Worm (Caenorhabditis elegans) whole organism, young adult: Measurements from ENCODE around the gene kat-1.

Experiments used
- C17E4.6 ChIP-seq: fragments of 200-800 bp; sonication (Bioruptor generic); IDR thresholded peaks from 2 replicates; pipeline ENCODE4 v1.3.6; 2022; ENCODE audit warnings: missing genetic modification reagents, missing genetic modification characterization, missing compliant biosample characterization
- D2030.7 ChIP-seq: fragments of 200-800 bp; sonication (Bioruptor generic); IDR thresholded peaks from 2 replicates; pipeline ENCODE4 v1.3.6; 2022; ENCODE audit warnings: missing genetic modification reagents, missing genetic modification characterization, missing compliant biosample characterization
- F23B12.7 ChIP-seq: sonication (generic microtip); optimal IDR thresholded peaks from 2 replicates; lab custom pipeline; 2017; ENCODE audit warnings: missing genetic modification characterization, mild to moderate bottlenecking, missing compliant biosample characterization, antibody characterized with exemption, moderate library complexity; ENCODE audit not compliant: insufficient read depth
- F33H1.4 ChIP-seq: fragments of 200-800 bp; sonication (Bioruptor generic); IDR thresholded peaks from 2 replicates; pipeline ENCODE4 v1.3.6; 2022; ENCODE audit warnings: missing genetic modification reagents, missing genetic modification characterization, missing compliant biosample characterization
- F39B2.1 ChIP-seq: fragments of 200-800 bp; sonication (Bioruptor generic); IDR thresholded peaks from 2 replicates; pipeline ENCODE4 v1.3.6; 2022; ENCODE audit warnings: missing genetic modification reagents, missing genetic modification characterization, missing compliant biosample characterization
- K12H6.12 ChIP-seq: fragments of 200-800 bp; sonication (Bioruptor generic); optimal IDR thresholded peaks from 2 replicates; lab custom pipeline; 2018; ENCODE audit warnings: mild to moderate bottlenecking, missing genetic modification characterization, missing compliant biosample characterization
- akir-1 ChIP-seq: fragments of 200-800 bp; sonication (Bioruptor generic); optimal IDR thresholded peaks from 2 replicates; lab custom pipeline; 2018; ENCODE audit warnings: mild to moderate bottlenecking, missing genetic modification characterization, moderate library complexity, missing compliant biosample characterization
- aptf-2 ChIP-seq: fragments of 200-800 bp; sonication (Bioruptor generic); conservative IDR thresholded peaks from 2 replicates; pipeline ENCODE4 v1.3.6; 2022; ENCODE audit warnings: missing genetic modification reagents, missing genetic modification characterization, missing compliant biosample characterization
- attf-5 ChIP-seq: fragments of 200-800 bp; sonication (Bioruptor generic); optimal IDR thresholded peaks from 2 replicates; lab custom pipeline; 2018; ENCODE audit warnings: mild to moderate bottlenecking, missing genetic modification characterization, missing compliant biosample characterization
- bed-2 ChIP-seq: fragments of 200-800 bp; sonication (Bioruptor generic); IDR thresholded peaks from 2 replicates; pipeline ENCODE4 v1.3.6; 2022; ENCODE audit warnings: missing genetic modification reagents, missing genetic modification characterization, missing compliant biosample characterization
- cebp-1 ChIP-seq, 2 experiments: fragments of 200-800 bp in 1 of 2; sonication (Bioruptor generic) in 1 of 2; sonication (generic microtip) in 1 of 2; IDR thresholded peaks in 1 of 2; optimal IDR thresholded peaks in 1 of 2; 2 replicates each; pipeline versions ENCODE4 v1.3.6 to Lab custom; 2017 to 2022; ENCODE audit warnings: missing compliant biosample characterization in 2 of 2, missing genetic modification characterization in 2 of 2, mild to moderate bottlenecking in 1 of 2, missing genetic modification reagents in 1 of 2, moderate library complexity in 1 of 2
- ceh-100 ChIP-seq: fragments of 200-800 bp; sonication (Bioruptor generic); IDR thresholded peaks from 2 replicates; pipeline ENCODE4 v1.3.6; 2022; ENCODE audit warnings: missing genetic modification reagents, missing genetic modification characterization, missing compliant biosample characterization
- ceh-27 ChIP-seq: fragments of 200-800 bp; sonication (Bioruptor generic); optimal IDR thresholded peaks from 2 replicates; lab custom pipeline; 2018; ENCODE audit warnings: mild to moderate bottlenecking, missing genetic modification characterization, moderate library complexity, missing compliant biosample characterization
- ceh-79 ChIP-seq: sonication (generic microtip); optimal IDR thresholded peaks from 2 replicates; lab custom pipeline; 2017; ENCODE audit warnings: mild to moderate bottlenecking, missing genetic modification characterization, missing compliant biosample characterization
- chd-7 ChIP-seq: sonication (generic microtip); optimal IDR thresholded peaks from 2 replicates; lab custom pipeline; 2016; ENCODE audit warnings: mild to moderate bottlenecking, missing genetic modification characterization, moderate library complexity, missing compliant biosample characterization
- dox-1 ChIP-seq: fragments of 200-800 bp; sonication (Bioruptor generic); IDR thresholded peaks from 2 replicates; pipeline ENCODE4 v1.3.6; 2022; ENCODE audit warnings: missing genetic modification reagents, missing genetic modification characterization, missing compliant biosample characterization
- dpff-1 ChIP-seq: sonication (generic microtip); optimal IDR thresholded peaks from 2 replicates; lab custom pipeline; 2017; ENCODE audit warnings: mild to moderate bottlenecking, missing genetic modification characterization, missing compliant biosample characterization
- efl-1 ChIP-seq: fragments of 150-350 bp; optimal IDR thresholded peaks from 2 replicates; lab custom pipeline; 2014; ENCODE audit warnings: missing biosample characterization, missing genetic modification reagents, missing genetic modification characterization
- ets-4 ChIP-seq: fragments of 200-800 bp; sonication (Bioruptor generic); optimal IDR thresholded peaks from 2 replicates; lab custom pipeline; 2018; ENCODE audit warnings: mild to moderate bottlenecking, missing genetic modification characterization, missing compliant biosample characterization
- lin-40 ChIP-seq: sonication (generic microtip); optimal IDR thresholded peaks from 2 replicates; lab custom pipeline; 2016; ENCODE audit warnings: missing genetic modification characterization, mild to moderate bottlenecking, missing compliant biosample characterization, missing genotype, missing genetic modification reagents
- lir-1 ChIP-seq: fragments of 200-800 bp; sonication (Bioruptor generic); conservative IDR thresholded peaks from 2 replicates; pipeline ENCODE4 v1.3.6; 2022; ENCODE audit warnings: missing genetic modification reagents, missing genetic modification characterization, missing compliant biosample characterization
- lsl-1 ChIP-seq: fragments of 200-800 bp; sonication (Bioruptor generic); optimal IDR thresholded peaks from 2 replicates; lab custom pipeline; 2018; ENCODE audit warnings: mild to moderate bottlenecking, missing genetic modification characterization, moderate library complexity, missing compliant biosample characterization
- lsy-27 ChIP-seq: sonication (generic microtip); optimal IDR thresholded peaks from 2 replicates; lab custom pipeline; 2017; ENCODE audit warnings: missing genetic modification characterization, mild to moderate bottlenecking, missing compliant biosample characterization, antibody characterized with exemption, missing genotype, borderline replicate concordance; ENCODE audit not compliant: insufficient read depth
- mcd-1 ChIP-seq: fragments of 200-800 bp; sonication (Bioruptor generic); IDR thresholded peaks from 2 replicates; pipeline ENCODE4 v1.3.6; 2022; ENCODE audit warnings: missing genetic modification reagents, missing genetic modification characterization, missing compliant biosample characterization
- mel-28 ChIP-seq: sonication (generic microtip); optimal IDR thresholded peaks from 2 replicates; lab custom pipeline; 2016; ENCODE audit warnings: borderline replicate concordance, mild to moderate bottlenecking, missing genetic modification characterization, missing compliant biosample characterization
- nfya-1 ChIP-seq: sonication (generic microtip); optimal IDR thresholded peaks from 2 replicates; lab custom pipeline; 2017; ENCODE audit warnings: antibody characterized with exemption, missing compliant biosample characterization, missing genetic modification characterization, borderline replicate concordance; ENCODE audit not compliant: insufficient read depth
- nhr-80 ChIP-seq: sonication (generic microtip); optimal IDR thresholded peaks from 2 replicates; lab custom pipeline; 2016; ENCODE audit warnings: missing genetic modification characterization, missing compliant biosample characterization
- nhr-90 ChIP-seq: sonication (generic microtip); optimal IDR thresholded peaks from 2 replicates; lab custom pipeline; 2016; ENCODE audit warnings: missing genotype, mild to moderate bottlenecking, missing genetic modification characterization, missing compliant biosample characterization
- pbrm-1 ChIP-seq: fragments of 200-800 bp; sonication (Bioruptor generic); IDR thresholded peaks from 2 replicates; pipeline ENCODE4 v1.3.6; 2022; ENCODE audit warnings: missing genetic modification reagents, missing genetic modification characterization, missing compliant biosample characterization
- repo-1 ChIP-seq: sonication (generic microtip); optimal IDR thresholded peaks from 2 replicates; lab custom pipeline; 2017; ENCODE audit warnings: mild to moderate bottlenecking, missing genetic modification characterization, missing compliant biosample characterization
- rpc-1 ChIP-seq, 2 experiments: fragments of 150-350 bp in 1 of 2; sonication (generic microtip) in 1 of 2; optimal IDR thresholded peaks; 2 replicates each; lab custom pipeline; 2014 to 2018; ENCODE audit warnings: missing biosample characterization in 1 of 2, missing genetic modification characterization in 1 of 2, missing genetic modification reagents in 1 of 2, missing genotype in 1 of 2
- sdz-38 ChIP-seq: sonication (generic microtip); optimal IDR thresholded peaks from 2 replicates; lab custom pipeline; 2016; ENCODE audit warnings: missing genotype, missing genetic modification characterization, missing compliant biosample characterization
- snpc-1.1 ChIP-seq: sonication (generic microtip); optimal IDR thresholded peaks from 2 replicates; lab custom pipeline; 2017; ENCODE audit warnings: missing genetic modification characterization, mild to moderate bottlenecking, missing compliant biosample characterization, antibody characterized with exemption, moderate library complexity, missing genotype, missing genetic modification reagents; ENCODE audit not compliant: insufficient read depth
- snpc-4 ChIP-seq, 5 experiments: fragments of 150-350 bp in 1 of 5; sonication (generic microtip) in 4 of 5; optimal IDR thresholded peaks; 2 replicates each; lab custom pipeline; 2014 to 2018; ENCODE audit warnings: missing genetic modification characterization in 5 of 5, missing biosample characterization in 3 of 5, antibody characterized with exemption in 2 of 5, mild to moderate bottlenecking in 2 of 5, missing compliant biosample characterization in 2 of 5, missing genotype in 2 of 5, moderate library complexity in 2 of 5, missing genetic modification reagents in 1 of 5
- somi-1 ChIP-seq: fragments of 200-800 bp; sonication (Bioruptor generic); optimal IDR thresholded peaks from 2 replicates; lab custom pipeline; 2018; ENCODE audit warnings: mild to moderate bottlenecking, missing genetic modification characterization, missing compliant biosample characterization
- sptf-2 ChIP-seq: fragments of 200-800 bp; sonication (Bioruptor generic); optimal IDR thresholded peaks from 2 replicates; lab custom pipeline; 2018; ENCODE audit warnings: mild to moderate bottlenecking, missing genetic modification characterization, missing compliant biosample characterization
- tbp1 ChIP-seq: fragments of 200-800 bp; sonication (Bioruptor generic); optimal IDR thresholded peaks from 2 replicates; lab custom pipeline; 2018; ENCODE audit warnings: mild to moderate bottlenecking, missing genetic modification characterization, missing compliant biosample characterization
- xnd-1 ChIP-seq: sonication (generic microtip); optimal IDR thresholded peaks from 2 replicates; lab custom pipeline; 2016; ENCODE audit warnings: missing genotype, missing genetic modification reagents, missing genetic modification characterization, missing compliant biosample characterization
- ztf-18 ChIP-seq: sonication (generic microtip); optimal IDR thresholded peaks from 2 replicates; lab custom pipeline; 2016; ENCODE audit warnings: missing genotype, mild to moderate bottlenecking, missing genetic modification characterization, missing compliant biosample characterization

Gene kat-1

ce11 chrII:7100838-7101237, 27.2 kb downstream of the kat-1 start, which contains the start of gene mmaa-1 (continued):
- TF ChIP-seq ceh-79 (no peak), cebp-1 (GFP tag; IDR thresholded peaks at IDR 0.05; lab: Robert Waterston, UW) (no peak), cebp-1 (tag; optimal IDR thresholded peaks at IDR 0.05; lab: Kevin White, UChicago) (no peak)
- TF ChIP-seq, all 124 proteins: peak for 17

DNA sequence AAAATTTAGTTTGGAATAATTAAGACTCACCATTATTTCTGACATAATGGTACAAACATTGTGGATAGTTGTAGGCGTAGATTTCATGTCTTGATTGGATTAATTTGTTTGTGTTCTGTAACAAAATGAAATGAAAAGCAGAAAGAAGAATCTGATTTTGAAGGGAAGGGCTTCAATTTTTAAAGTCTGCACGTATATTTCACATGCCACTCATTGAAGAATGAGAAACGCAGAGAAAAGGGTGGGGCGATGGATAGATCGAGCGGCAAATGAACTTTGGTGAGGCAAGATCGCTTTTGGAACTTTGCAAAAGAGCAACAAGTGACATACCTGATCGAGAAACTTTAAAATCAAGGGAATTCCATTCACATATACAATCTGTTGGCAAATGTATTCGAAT, 28.7 kb downstream of the kat-1 start:
- TF ChIP-seq nhr-80 (tag; lab: Kevin White, UChicago) (peak; percentile 30), ceh-100 (GFP tag; lab: Robert Waterston, UW) (no peak)
- TF ChIP-seq, all 124 proteins: peak for 1

- no peak for TF ChIP-seq nhr-90 (tag; lab: Kevin White, UChicago)
- TF ChIP-seq sdz-38 (tag; lab: Kevin White, UChicago) = no peak
- no peak for TF ChIP-seq attf-5
- TF ChIP-seq C17E4.6 = no peak
- no peak for TF ChIP-seq nfya-1 (tag; lab: Kevin White, UChicago)
- TF ChIP-seq chd-7 (tag; lab: Kevin White, UChicago) = no peak
- no peak for TF ChIP-seq lir-1 (GFP tag; lab: Robert Waterston, UW)
- no peak for TF ChIP-seq sptf-2 (GFP tag; lab: Kevin White, UChicago)
- TF ChIP-seq snpc-1.1 (tag; lab: Kevin White, UChicago) = no peak
- no peak for TF ChIP-seq akir-1 (GFP tag; lab: Kevin White, UChicago)
- TF ChIP-seq mel-28 (tag; lab: Kevin White, UChicago) = no peak
- TF ChIP-seq rpc-1 (optimal IDR thresholded peaks at IDR 0.05; lab: Kevin White, UChicago) = no peak
- TF ChIP-seq rpc-1 (tag; optimal IDR thresholded peaks at IDR 0.05; lab: Kevin White, UChicago) = no peak
- no peak for TF ChIP-seq D2030.7 (GFP tag; lab: Robert Waterston, UW)
- no peak for TF ChIP-seq bed-2
- no peak for TF ChIP-seq nhr-80 (tag; lab: Kevin White, UChicago)
- TF ChIP-seq ets-4 (GFP tag; lab: Kevin White, UChicago) = no peak
- TF ChIP-seq dpff-1 = no peak
- no peak for TF ChIP-seq F39B2.1
- TF ChIP-seq F33H1.4 (GFP tag; lab: Robert Waterston, UW) = no peak
- TF ChIP-seq, all 124 proteins: peak for 0
Measured at ce11 chrII:7103111-7103510, 29.5 kb downstream of the kat-1 start.

DNA sequence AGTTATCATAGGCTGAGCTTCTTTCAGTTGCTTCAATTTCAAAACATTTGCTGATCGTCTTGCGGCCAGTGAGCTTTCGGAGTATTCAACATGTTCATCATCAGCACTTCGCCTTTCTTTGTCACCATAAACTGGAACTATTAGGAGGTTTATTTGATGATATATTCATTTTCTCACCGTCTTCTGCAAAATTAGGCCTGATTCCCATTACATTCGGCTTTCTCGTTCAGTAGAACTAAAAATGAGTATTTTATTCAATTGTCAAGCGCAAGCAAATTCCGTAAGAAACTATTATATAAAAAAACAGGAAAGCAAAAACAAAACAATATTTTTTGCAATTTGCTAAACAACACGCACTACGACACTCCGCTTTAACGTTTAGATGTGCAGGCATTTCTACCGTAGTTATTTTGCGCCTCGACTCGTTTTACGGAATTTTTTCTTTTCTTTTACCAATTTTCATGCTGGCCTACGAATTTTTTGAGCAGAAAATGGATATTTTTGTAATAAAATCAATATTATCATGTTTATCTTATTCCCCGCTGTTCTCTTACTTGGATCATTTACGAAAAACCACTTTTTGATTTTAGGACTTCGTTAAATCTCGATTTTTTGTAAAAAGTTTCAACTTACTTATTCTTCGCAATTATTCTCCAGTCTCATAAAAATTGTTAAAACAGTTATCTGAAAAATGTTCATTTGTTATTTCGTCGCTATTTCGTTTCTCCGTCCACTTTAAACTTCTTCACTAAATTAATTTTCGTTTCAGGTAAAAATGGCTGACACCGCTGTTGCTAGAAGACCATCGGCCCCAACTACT, 31.4 kb downstream of the kat-1 start, which contains the start of the genes farl-11 and rpl-33:
Gene farl-11, minus strand, starts transcription at position 242 of the 820 bp plus-strand sequence.
Gene rpl-33, plus strand, starts transcription at position 770 of the 820 bp plus-strand sequence.
- no peak for TF ChIP-seq snpc-4 (GFP tag; optimal IDR thresholded peaks at IDR 0.05; lab: Kevin White, UChicago)
- peak in 3 of 4 experiments; percentile 33 to 65 (median 33) for TF ChIP-seq snpc-4 (tag; optimal IDR thresholded peaks at IDR 0.05; lab: Kevin White, UChicago)
- TF ChIP-seq K12H6.12 = peak; percentile 56
- TF ChIP-seq xnd-1 (tag; lab: Kevin White, UChicago) = no peak
- TF ChIP-seq lsy-27 (tag; lab: Kevin White, UChicago) = no peak
- TF ChIP-seq dox-1 (GFP tag; lab: Robert Waterston, UW) = 0 out of 2 replicates have a peak, but pooled peaks have one; percentile 16
- peak; percentile 89 for TF ChIP-seq F23B12.7 (tag; lab: Kevin White, UChicago)
- peak; percentile 72 for TF ChIP-seq attf-5
- TF ChIP-seq repo-1 = no peak
- TF ChIP-seq pbrm-1 = 0 out of 2 replicates have a peak, but pooled peaks have one; percentile 17
- TF ChIP-seq lin-40 (tag; lab: Kevin White, UChicago) = peak; percentile 25
- peak; percentile 29 for TF ChIP-seq tbp1 (GFP tag; lab: Kevin White, UChicago)
- no peak for TF ChIP-seq chd-7 (tag; lab: Kevin White, UChicago)
- peak; percentile 57 for TF ChIP-seq F33H1.4 (GFP tag; lab: Robert Waterston, UW)
- TF ChIP-seq somi-1 (GFP tag; lab: Kevin White, UChicago) = no peak
- TF ChIP-seq ztf-18 (tag; lab: Kevin White, UChicago) = peak; percentile 43
- peak; percentile 73 for TF ChIP-seq lsl-1 (GFP tag; lab: Kevin White, UChicago)
- TF ChIP-seq efl-1 = peak; percentile 18
- 0 out of 2 replicates have a peak, but pooled peaks have one; percentile 33 for TF ChIP-seq aptf-2 (GFP tag; lab: Robert Waterston, UW)
- TF ChIP-seq ceh-27 = peak; percentile 25
- peak; percentile 50 for TF ChIP-seq mcd-1 (GFP tag; lab: Robert Waterston, UW)
